Fruit fly (Drosophila melanogaster) whole organism, pupa: ENCODE results near the gene LManV.

Experiments used
- CG10348 ChIP-seq: fragments of 200-800 bp; sonication (Bioruptor generic); IDR thresholded peaks from 2 replicates; pipeline ENCODE4 v1.3.6; 2022; ENCODE audit warnings: missing biosample characterization, missing genetic modification characterization
- CG12605 ChIP-seq: fragments of 200-800 bp; sonication (Bioruptor generic); IDR thresholded peaks from 2 replicates; pipeline ENCODE4 v1.3.6; 2022; ENCODE audit warnings: missing biosample characterization, missing genetic modification characterization
- CG13204 ChIP-seq: fragments of 200-800 bp; sonication (Bioruptor generic); optimal IDR thresholded peaks from 2 replicates; lab custom pipeline; 2018; ENCODE audit warnings: missing biosample characterization, mild to moderate bottlenecking, missing genetic modification characterization, moderate library complexity
- CG14655 ChIP-seq: fragments of 200-800 bp; sonication (Bioruptor generic); optimal IDR thresholded peaks from 3 replicates; lab custom pipeline; 2017; ENCODE audit warnings: mild to moderate bottlenecking, missing biosample characterization, missing genetic modification reagents, missing genetic modification characterization
- CG15710 ChIP-seq: fragments of 200-800 bp; sonication (Bioruptor generic); optimal IDR thresholded peaks from 2 replicates; lab custom pipeline; 2018; ENCODE audit warnings: missing biosample characterization, mild to moderate bottlenecking, missing genetic modification characterization, moderate library complexity
- CG17806 ChIP-seq: fragments of 200-800 bp; sonication (Bioruptor generic); optimal IDR thresholded peaks from 2 replicates; lab custom pipeline; 2018; ENCODE audit warnings: missing biosample characterization, mild to moderate bottlenecking, missing genetic modification characterization, moderate library complexity
- CG32121 ChIP-seq: fragments of 200-800 bp; sonication (Bioruptor generic); IDR thresholded peaks from 2 replicates; pipeline ENCODE4 v1.3.6; 2022; ENCODE audit warnings: missing biosample characterization, missing genetic modification characterization
- CG34367 ChIP-seq: fragments of 200-800 bp; sonication (Bioruptor generic); optimal IDR thresholded peaks from 2 replicates; lab custom pipeline; 2018; ENCODE audit warnings: missing biosample characterization, mild to moderate bottlenecking, missing genetic modification characterization
- CG4496 ChIP-seq: fragments of 200-800 bp; sonication (Bioruptor generic); IDR thresholded peaks from 3 replicates; pipeline ENCODE4 v1.3.6; 2022; ENCODE audit warnings: missing biosample characterization, missing genetic modification characterization
- CG8159 ChIP-seq: fragments of 200-800 bp; sonication (Bioruptor generic); optimal IDR thresholded peaks from 3 replicates; lab custom pipeline; 2018; ENCODE audit warnings: missing biosample characterization, mild to moderate bottlenecking, missing genetic modification characterization, moderate library complexity
- CG8301 ChIP-seq: fragments of 200-800 bp; sonication (Bioruptor generic); optimal IDR thresholded peaks from 2 replicates; lab custom pipeline; 2018; ENCODE audit warnings: missing biosample characterization, mild to moderate bottlenecking, missing genetic modification characterization
- CG9948 ChIP-seq: fragments of 200-800 bp; sonication (Bioruptor generic); optimal IDR thresholded peaks from 2 replicates; lab custom pipeline; 2018; ENCODE audit warnings: missing biosample characterization, mild to moderate bottlenecking, missing genetic modification characterization, moderate library complexity
- D1 ChIP-seq: fragments of 200-800 bp; sonication (Bioruptor generic); optimal IDR thresholded peaks from 2 replicates; lab custom pipeline; 2018; ENCODE audit warnings: missing biosample characterization, mild to moderate bottlenecking, missing genetic modification characterization, moderate library complexity
- EcR ChIP-seq: fragments of 200-800 bp; sonication (Bioruptor generic); optimal IDR thresholded peaks from 3 replicates; lab custom pipeline; 2019; ENCODE audit warnings: missing biosample characterization, missing genetic modification characterization, mild to moderate bottlenecking, moderate library complexity, missing genetic modification reagents
- Ets98B ChIP-seq: fragments of 200-800 bp; sonication (Bioruptor generic); IDR thresholded peaks from 2 replicates; pipeline ENCODE4 v1.3.6; 2022; ENCODE audit warnings: missing biosample characterization, missing genetic modification characterization
- Pif1A ChIP-seq: fragments of 200-800 bp; sonication (Bioruptor generic); optimal IDR thresholded peaks from 3 replicates; lab custom pipeline; 2016; ENCODE audit warnings: missing biosample characterization, missing genetic modification characterization
- Pif1B ChIP-seq: fragments of 200-800 bp; sonication (Bioruptor generic); optimal IDR thresholded peaks from 3 replicates; lab custom pipeline; 2016; ENCODE audit warnings: missing biosample characterization, missing genetic modification characterization
- Snoo ChIP-seq: fragments of 200-800 bp; sonication (Bioruptor generic); optimal IDR thresholded peaks from 3 replicates; lab custom pipeline; 2017; ENCODE audit warnings: missing biosample characterization, mild to moderate bottlenecking, missing genetic modification characterization, inconsistent platforms
- fd96Ca ChIP-seq: fragments of 200-800 bp; sonication (Bioruptor generic); IDR thresholded peaks from 3 replicates; pipeline ENCODE4 v1.3.6; 2022; ENCODE audit warnings: missing biosample characterization, missing genetic modification characterization
- gl ChIP-seq: fragments of 200-800 bp; sonication (Bioruptor generic); optimal IDR thresholded peaks from 2 replicates; lab custom pipeline; 2018; ENCODE audit warnings: missing biosample characterization, mild to moderate bottlenecking, missing genetic modification characterization
- rn ChIP-seq: fragments of 200-800 bp; sonication (Bioruptor generic); IDR thresholded peaks from 2 replicates; pipeline ENCODE4 v1.3.6; 2022; ENCODE audit warnings: missing biosample characterization, missing genetic modification characterization

Gene LManV

DNA sequence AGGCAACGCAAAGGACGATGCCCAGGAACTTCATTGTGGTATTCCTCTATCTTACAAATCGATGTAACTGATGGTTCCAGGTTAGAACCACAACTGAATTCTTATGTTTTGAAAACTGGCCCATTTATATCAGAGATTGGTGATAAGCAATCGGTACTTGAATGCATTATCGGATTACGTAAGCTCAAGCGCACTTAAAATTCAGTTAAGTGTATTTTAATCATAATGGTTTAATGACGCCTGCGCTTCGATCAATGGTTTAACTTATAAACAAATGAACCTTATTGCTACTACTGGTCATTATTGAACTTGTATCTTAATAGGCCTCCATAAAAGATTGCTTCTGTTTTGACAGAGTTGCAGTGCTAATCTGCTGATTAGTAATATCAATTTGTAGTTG, at the start of gene LManV:
Gene LManV (minus strand): TSS at position 101 of the 400 bp plus-strand sequence.
- TF ChIP-seq CG14655 (no peak), CG34367 (tag; lab: Kevin White, UChicago) (no peak), CG8301 (no peak), Pif1B (GFP tag; lab: Kevin White, UChicago) (no peak), CG12605 (GFP tag; lab: Robert Waterston, UW) (no peak), Snoo (tag; lab: Kevin White, UChicago) (no peak), D1 (no peak)

DNA sequence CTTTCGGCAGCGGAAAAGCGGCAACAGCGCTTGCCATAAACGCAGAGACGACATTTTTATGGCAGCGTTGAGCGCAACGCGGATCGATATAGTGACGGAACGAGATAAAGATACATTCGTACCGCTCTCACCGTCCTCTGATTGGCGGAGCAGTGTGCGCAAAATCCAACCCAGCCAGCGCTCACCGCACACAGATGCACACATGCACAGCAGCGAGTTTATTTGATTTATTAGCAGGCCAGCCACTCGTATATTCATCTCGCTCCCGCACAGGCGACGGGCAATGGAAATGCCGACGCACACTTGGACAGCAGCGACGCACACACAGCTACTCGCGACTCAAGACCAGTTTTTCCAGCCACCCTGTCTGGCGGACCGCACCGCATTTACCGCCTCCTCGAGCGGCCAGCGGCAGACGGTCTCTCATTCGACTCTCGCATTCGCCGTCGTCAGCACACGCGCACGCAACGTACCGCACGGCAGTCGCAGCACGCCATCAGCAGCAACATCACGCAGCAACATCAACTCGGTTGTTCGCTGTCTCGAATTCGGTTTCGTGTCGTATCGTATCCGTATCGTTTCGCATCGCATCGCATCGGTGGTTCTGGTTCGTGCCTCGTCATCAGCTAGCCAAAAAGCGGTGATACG, 49.3 kb upstream of the LManV start, which contains the start of gene SoxN:
Gene SoxN (plus strand): TSS at position 424 of the 648 bp plus-strand sequence.
- no peak for TF ChIP-seq CG12605 (GFP tag; lab: Robert Waterston, UW)
- no peak for TF ChIP-seq CG32121 (GFP tag; lab: Robert Waterston, UW)
- no peak for TF ChIP-seq Snoo (tag; lab: Kevin White, UChicago)
- TF ChIP-seq CG17806 (tag; lab: Kevin White, UChicago): no peak
- peak; percentile 21 for TF ChIP-seq EcR (GFP tag; lab: Kevin White, UChicago)
- TF ChIP-seq CG13204: peak; percentile 93
- no peak for TF ChIP-seq CG14655
- no peak for TF ChIP-seq CG4496
- TF ChIP-seq gl (tag; lab: Kevin White, UChicago): no peak
- TF ChIP-seq rn (GFP tag; lab: Robert Waterston, UW): no peak
- peak; percentile 45 for TF ChIP-seq Pif1A (GFP tag; lab: Kevin White, UChicago)
- TF ChIP-seq Ets98B (GFP tag; lab: Robert Waterston, UW): peak; percentile 36; the same call in 1 of the 2 replicates
- TF ChIP-seq CG8159 (tag; lab: Kevin White, UChicago): no peak
- no peak for TF ChIP-seq CG9948 (tag; lab: Kevin White, UChicago)
- peak; percentile 22; the same call in 1 of the 3 replicates for TF ChIP-seq fd96Ca (GFP tag; lab: Robert Waterston, UW)

DNA sequence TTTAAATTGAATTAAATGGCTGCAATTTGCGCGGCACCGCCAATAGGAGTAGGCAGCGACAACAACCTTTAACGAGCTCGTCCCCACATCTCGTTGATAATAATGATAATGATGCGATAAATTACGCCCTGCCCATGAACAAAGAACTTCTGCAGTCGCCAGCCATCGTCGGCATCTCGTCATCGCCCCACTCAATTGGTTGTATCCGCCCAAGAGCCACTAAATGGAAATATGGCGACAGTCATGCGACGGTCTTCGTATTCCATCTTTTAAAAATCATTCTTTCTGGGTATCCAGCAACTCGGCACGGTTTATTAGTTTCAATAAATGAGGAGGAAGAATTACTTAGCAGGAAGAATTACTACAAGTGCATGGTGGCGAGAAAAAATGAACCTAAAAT, 44.5 kb upstream of the LManV start:
- no peak for TF ChIP-seq Ets98B (GFP tag; lab: Robert Waterston, UW)
- no peak for TF ChIP-seq CG32121 (GFP tag; lab: Robert Waterston, UW)
- TF ChIP-seq EcR (GFP tag; lab: Kevin White, UChicago): no peak
- no peak for TF ChIP-seq CG14655
- TF ChIP-seq gl (tag; lab: Kevin White, UChicago): no peak
- TF ChIP-seq CG34367 (tag; lab: Kevin White, UChicago): no peak
- no peak for TF ChIP-seq Pif1A (GFP tag; lab: Kevin White, UChicago)
- TF ChIP-seq CG15710 (tag; lab: Kevin White, UChicago): no peak
- no peak for TF ChIP-seq CG8301
- no peak for TF ChIP-seq fd96Ca (GFP tag; lab: Robert Waterston, UW)

DNA sequence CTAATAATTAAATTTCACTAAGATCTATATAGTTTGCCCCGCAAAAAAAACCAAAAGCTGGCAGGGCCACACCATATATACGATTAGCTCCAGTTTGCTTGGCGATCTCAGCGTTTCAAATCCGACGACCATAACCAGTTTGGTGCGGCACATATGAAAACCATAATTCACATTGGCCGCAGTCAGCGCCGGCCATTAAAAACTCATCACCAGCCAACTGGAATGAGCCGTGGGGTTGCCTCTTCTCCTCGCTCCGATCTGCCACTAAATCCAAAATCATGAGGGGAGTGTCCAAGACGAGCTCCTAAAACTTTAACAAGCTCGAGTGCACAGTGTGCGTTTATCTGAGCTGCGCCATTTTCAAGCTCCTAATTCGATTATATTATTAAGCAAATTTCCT, 41.3 kb upstream of the LManV start:
- TF ChIP-seq CG32121 (GFP tag; lab: Robert Waterston, UW): no peak
- no peak for TF ChIP-seq CG8159 (tag; lab: Kevin White, UChicago)
- TF ChIP-seq CG10348 (GFP tag; lab: Robert Waterston, UW): no peak
- no peak for TF ChIP-seq Pif1A (GFP tag; lab: Kevin White, UChicago)
- TF ChIP-seq CG4496: no peak
- no peak for TF ChIP-seq CG14655
- no peak for TF ChIP-seq CG13204
- no peak for TF ChIP-seq CG15710 (tag; lab: Kevin White, UChicago)
- no peak for TF ChIP-seq gl (tag; lab: Kevin White, UChicago)
- TF ChIP-seq fd96Ca (GFP tag; lab: Robert Waterston, UW): no peak
- no peak for TF ChIP-seq CG9948 (tag; lab: Kevin White, UChicago)
- TF ChIP-seq rn (GFP tag; lab: Robert Waterston, UW): no peak
- TF ChIP-seq CG12605 (GFP tag; lab: Robert Waterston, UW): no peak
- no peak for TF ChIP-seq EcR (GFP tag; lab: Kevin White, UChicago)
- no peak for TF ChIP-seq Pif1B (GFP tag; lab: Kevin White, UChicago)
- no peak for TF ChIP-seq Snoo (tag; lab: Kevin White, UChicago)
- no peak for TF ChIP-seq Ets98B (GFP tag; lab: Robert Waterston, UW)

DNA sequence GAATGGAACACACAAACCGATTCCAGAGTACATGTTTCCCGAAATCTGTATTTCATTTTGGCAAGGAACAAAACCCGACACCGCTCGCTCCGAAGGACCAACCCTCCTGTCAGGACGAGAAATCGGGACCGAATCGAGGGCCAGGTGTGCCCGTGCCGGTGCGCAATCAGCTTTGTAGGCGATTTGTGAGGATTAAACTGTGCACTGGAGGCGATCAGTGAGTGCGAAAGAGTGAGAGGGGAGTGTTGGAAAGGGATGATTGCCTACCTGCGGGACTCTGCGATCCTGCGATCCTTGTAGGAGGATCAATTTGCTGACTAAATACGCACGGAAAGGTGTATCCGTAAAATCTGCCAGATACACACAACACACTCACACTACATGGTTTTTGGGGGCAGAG, 33.7 kb upstream of the LManV start:
- TF ChIP-seq gl (tag; lab: Kevin White, UChicago): no peak
- no peak for TF ChIP-seq CG15710 (tag; lab: Kevin White, UChicago)
- no peak for TF ChIP-seq Ets98B (GFP tag; lab: Robert Waterston, UW)
- no peak for TF ChIP-seq Pif1A (GFP tag; lab: Kevin White, UChicago)
- TF ChIP-seq CG8301: no peak
- no peak for TF ChIP-seq CG13204
- no peak for TF ChIP-seq CG8159 (tag; lab: Kevin White, UChicago)
- no peak for TF ChIP-seq CG4496
- no peak for TF ChIP-seq rn (GFP tag; lab: Robert Waterston, UW)
- TF ChIP-seq CG9948 (tag; lab: Kevin White, UChicago): no peak
- no peak for TF ChIP-seq Pif1B (GFP tag; lab: Kevin White, UChicago)
- no peak for TF ChIP-seq fd96Ca (GFP tag; lab: Robert Waterston, UW)

DNA sequence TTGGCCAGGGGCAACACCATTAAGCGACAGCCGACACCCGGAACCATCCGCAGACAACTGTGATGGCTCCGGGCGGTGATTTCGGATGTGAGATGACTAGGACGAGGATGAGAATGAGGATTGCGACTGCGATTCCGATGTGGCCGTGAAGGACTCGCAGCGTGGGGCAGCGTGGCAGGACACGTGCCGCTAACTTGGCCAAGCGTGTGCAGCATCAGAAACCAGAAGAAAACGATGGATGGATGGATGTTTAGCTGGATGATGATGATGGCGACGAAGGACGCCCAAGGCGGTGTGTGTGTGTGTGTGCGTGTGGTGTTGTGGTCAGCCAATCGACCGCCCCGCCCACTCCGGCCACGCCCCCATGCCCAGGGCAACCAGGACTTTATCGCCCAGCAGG, 28.1 kb upstream of the LManV start:
- no peak for TF ChIP-seq CG9948 (tag; lab: Kevin White, UChicago)
- TF ChIP-seq Snoo (tag; lab: Kevin White, UChicago): no peak
